Fruit fly (Drosophila melanogaster): ENCODE results near the gene Syx17.

Gene Syx17

DNA sequence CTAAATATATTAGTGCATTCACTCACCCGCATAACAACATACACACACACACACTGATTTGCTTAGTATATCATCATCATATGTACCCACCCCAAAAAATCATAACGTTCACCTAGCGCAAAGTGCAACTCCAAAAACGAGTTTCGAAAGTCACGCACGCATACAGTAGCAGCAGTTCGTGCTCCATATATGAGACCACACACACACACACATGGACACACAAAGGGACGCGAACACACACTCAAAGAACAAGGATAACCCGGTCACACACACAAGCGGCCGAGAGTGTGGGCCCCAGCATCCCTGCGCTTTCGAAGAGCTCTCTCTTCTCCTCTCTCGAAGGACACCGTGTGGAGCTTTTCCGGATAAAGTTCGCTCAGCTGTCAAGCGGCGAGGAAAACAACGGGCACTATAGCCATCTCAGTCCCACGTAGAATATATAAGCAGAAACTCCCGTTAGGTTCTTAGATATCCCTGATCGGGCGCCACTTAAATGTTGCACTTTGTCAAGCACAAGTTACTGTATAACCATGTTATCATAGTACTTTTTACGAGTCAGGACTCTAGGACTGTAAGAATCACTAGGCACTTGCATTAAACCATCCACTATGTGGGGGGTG is 27.9 kb downstream of the Syx17 start:
- TF ChIP-seq svp (GFP tag), result peak; percentile 9
- TF ChIP-seq CG8119 (GFP tag; IDR thresholded peaks at IDR 0.05), result no peak
- TF ChIP-seq CG11762 (GFP tag; optimal IDR thresholded peaks at IDR 0.05; ENCODE audit: insufficient read depth), result no peak
- TF ChIP-seq fd59A (GFP tag; optimal IDR thresholded peaks at IDR 0.05), result no peak

- TF ChIP-seq CG34406 (GFP tag; optimal IDR thresholded peaks at IDR 0.05) (no peak), OdsH (GFP tag; optimal IDR thresholded peaks at IDR 0.05) (no peak), lz (GFP tag; optimal IDR thresholded peaks at IDR 0.05) (no peak), dsx (GFP tag; optimal IDR thresholded peaks at IDR 0.05; ENCODE audit: poor library complexity, severe bottlenecking) (no peak), Eip93F (GFP tag; optimal IDR thresholded peaks at IDR 0.05) (no peak), fd85E (GFP tag; optimal IDR thresholded peaks at IDR 0.05) (no peak), Hr39 (GFP tag; optimal IDR thresholded peaks at IDR 0.05) (no peak), CG15336 (GFP tag; IDR thresholded peaks at IDR 0.05) (no peak), dac (GFP tag; optimal IDR thresholded peaks at IDR 0.05) (no peak), Smox (GFP tag; optimal IDR thresholded peaks at IDR 0.05) (no peak), CG6854 (GFP tag; optimal IDR thresholded peaks at IDR 0.05) (no peak), CG16779 (tag; optimal IDR thresholded peaks at IDR 0.05) (no peak), CG8632 (GFP tag; optimal IDR thresholded peaks at IDR 0.05) (no peak), Blimp-1 (GFP tag; optimal IDR thresholded peaks at IDR 0.05) (no peak), Hr38 (GFP tag; optimal IDR thresholded peaks at IDR 0.05) (no peak), CG31627 (GFP tag; optimal IDR thresholded peaks at IDR 0.05) (no peak)
These were observed 33.1 kb downstream of the Syx17 start, which contains the start of gene CG15021 for dm6 chr3L:4436421-4436820. CG15021 (plus strand) TSS chr3L:4436721.

DNA sequence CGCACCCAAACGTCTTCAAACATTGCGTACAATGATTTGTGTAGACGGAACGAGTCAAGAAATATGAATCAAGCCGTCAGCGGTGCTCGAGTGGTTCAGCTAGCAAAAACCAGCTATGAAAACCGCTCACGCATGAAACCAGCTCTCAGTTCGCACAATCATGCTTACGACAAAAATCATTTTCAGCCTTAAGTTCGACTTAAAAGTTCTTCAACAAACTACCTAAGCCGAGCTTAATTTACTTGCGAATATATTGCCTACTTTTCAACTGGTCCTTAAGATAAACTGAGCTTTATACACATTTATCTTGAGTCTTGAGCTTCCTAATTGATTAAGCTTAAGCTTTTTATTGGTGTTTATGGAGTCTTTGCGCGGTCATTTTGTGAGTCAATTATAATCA is 36.9 kb downstream of the Syx17 start:
- TF ChIP-seq net (GFP tag; optimal IDR thresholded peaks at IDR 0.05) (no peak), Sox15 (GFP tag; optimal IDR thresholded peaks at IDR 0.05) (no peak), CG31627 (GFP tag; optimal IDR thresholded peaks at IDR 0.05) (no peak), acj6 (GFP tag; optimal IDR thresholded peaks at IDR 0.05) (no peak), CG6854 (GFP tag; optimal IDR thresholded peaks at IDR 0.05) (no peak), CG9139 (GFP tag; optimal IDR thresholded peaks at IDR 0.05) (no peak), CG6792 (GFP tag; optimal IDR thresholded peaks at IDR 0.05) (no peak), dac (GFP tag; optimal IDR thresholded peaks at IDR 0.05) (no peak), CG15336 (GFP tag; IDR thresholded peaks at IDR 0.05) (no peak), Smox (GFP tag; optimal IDR thresholded peaks at IDR 0.05) (no peak), Hr4 (GFP tag; optimal IDR thresholded peaks at IDR 0.05) (no peak), Blimp-1 (GFP tag; optimal IDR thresholded peaks at IDR 0.05) (no peak), achi (GFP tag; optimal IDR thresholded peaks at IDR 0.05) (no peak)

DNA sequence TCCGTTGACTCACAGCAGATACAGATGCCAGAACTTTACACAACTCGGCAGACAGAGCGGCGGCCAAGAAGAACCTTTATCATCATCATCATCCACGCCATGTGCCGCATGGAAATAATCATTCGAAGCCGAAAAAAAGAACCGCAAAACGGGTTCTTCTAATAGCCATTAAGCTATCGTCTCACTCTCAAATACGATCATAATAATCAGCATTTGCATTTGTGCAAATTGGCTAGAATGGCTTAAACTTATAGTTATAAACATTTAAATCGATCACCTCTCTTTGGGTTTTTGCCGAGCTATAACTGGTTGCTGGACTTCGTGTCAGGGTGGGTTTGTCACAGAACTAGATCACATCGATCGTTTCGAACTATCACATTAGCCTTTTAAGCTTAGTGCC is 38.9 kb downstream of the Syx17 start:
- TF ChIP-seq achi (GFP tag; optimal IDR thresholded peaks at IDR 0.05), result no peak
- no peak for TF ChIP-seq esn (GFP tag; optimal IDR thresholded peaks at IDR 0.05)
- TF ChIP-seq Hr39 (GFP tag; optimal IDR thresholded peaks at IDR 0.05), result no peak
- no peak for TF ChIP-seq CG7368 (GFP tag; optimal IDR thresholded peaks at IDR 0.05)
- TF ChIP-seq Sox15 (GFP tag; optimal IDR thresholded peaks at IDR 0.05), result no peak
- no peak for TF ChIP-seq Sox14 (GFP tag; optimal IDR thresholded peaks at IDR 0.05)
- no peak for TF ChIP-seq CG6854 (GFP tag; optimal IDR thresholded peaks at IDR 0.05)
- TF ChIP-seq vri (GFP tag; optimal IDR thresholded peaks at IDR 0.05), result no peak
- no peak for TF ChIP-seq net (GFP tag; optimal IDR thresholded peaks at IDR 0.05)
- no peak for TF ChIP-seq Gug (GFP tag; IDR thresholded peaks at IDR 0.05)
- TF ChIP-seq acj6 (GFP tag; optimal IDR thresholded peaks at IDR 0.05), result no peak

- TF ChIP-seq Eip78C (GFP tag) (peak; percentile 6), Ets21C (GFP tag; optimal IDR thresholded peaks at IDR 0.05) (no peak)
These were observed 42.5 kb downstream of the Syx17 start for dm6 chr3L:4445824-4446223.

Measured in whole organism, prepupa.